Worm (Caenorhabditis elegans) whole organism, L1 larva: Measurements from ENCODE around the gene C08B6.6.

ENCODE experiments used
- C34B4.2 ChIP-seq: sonication (generic microtip); optimal IDR thresholded peaks from 2 replicates; lab custom pipeline; 2017; ENCODE audit warnings: mild to moderate bottlenecking, missing genetic modification characterization, missing compliant biosample characterization
- aha-1 ChIP-seq: fragments of 150-350 bp; optimal IDR thresholded peaks from 2 replicates; lab custom pipeline; 2014; ENCODE audit warnings: missing biosample characterization, missing genetic modification characterization
- alr-1 ChIP-seq: fragments of 200-800 bp; sonication (Bioruptor generic); optimal IDR thresholded peaks from 2 replicates; lab custom pipeline; 2018; ENCODE audit warnings: borderline replicate concordance, mild to moderate bottlenecking, missing genetic modification characterization, missing compliant biosample characterization
- aly-2 ChIP-seq: fragments of 150-350 bp; optimal IDR thresholded peaks from 2 replicates; lab custom pipeline; 2014; ENCODE audit warnings: missing biosample characterization, missing genetic modification characterization
- ama-1 ChIP-seq: fragments of 150-350 bp; optimal IDR thresholded peaks from 2 replicates; lab custom pipeline; 2014
- blmp-1 ChIP-seq: fragments of 150-350 bp; optimal IDR thresholded peaks from 2 replicates; lab custom pipeline; 2014; ENCODE audit warnings: missing biosample characterization, missing genetic modification characterization
- ceh-8 ChIP-seq: fragments of 200-800 bp; sonication (Bioruptor generic); optimal IDR thresholded peaks from 2 replicates; lab custom pipeline; 2018; ENCODE audit warnings: mild to moderate bottlenecking, missing genetic modification characterization, moderate library complexity, missing compliant biosample characterization
- ceh-88 ChIP-seq: fragments of 200-800 bp; sonication (Bioruptor generic); IDR thresholded peaks from 2 replicates; pipeline ENCODE4 v1.3.6; 2022; ENCODE audit warnings: missing genetic modification characterization, missing compliant biosample characterization
- ces-1 ChIP-seq: fragments of 150-350 bp; optimal IDR thresholded peaks from 2 replicates; lab custom pipeline; 2014; ENCODE audit warnings: missing biosample characterization, missing genetic modification reagents, missing genetic modification characterization
- dpl-1 ChIP-seq, 3 experiments: fragments of 150-350 bp in 2 of 3; sonication (generic microtip) in 1 of 3; optimal IDR thresholded peaks; 2 replicates each; lab custom pipeline; 2014 to 2017; ENCODE audit warnings: missing biosample characterization in 3 of 3, missing genetic modification characterization in 3 of 3, missing genetic modification reagents in 3 of 3
- dsc-1 ChIP-seq: sonication (generic microtip); optimal IDR thresholded peaks from 2 replicates; lab custom pipeline; 2016; ENCODE audit warnings: mild to moderate bottlenecking, missing genetic modification characterization, missing compliant biosample characterization
- egl-13 ChIP-seq: sonication (generic microtip); optimal IDR thresholded peaks from 2 replicates; lab custom pipeline; 2016; ENCODE audit warnings: missing genotype, missing genetic modification reagents, missing genetic modification characterization, missing compliant biosample characterization
- egl-27 ChIP-seq, 2 experiments: fragments of 150-350 bp in 1 of 2; sonication (generic microtip); optimal IDR thresholded peaks; 3 replicates each; lab custom pipeline; 2017 to 2018; ENCODE audit warnings: missing biosample characterization in 2 of 2, missing genetic modification characterization in 2 of 2, missing genetic modification reagents in 2 of 2
- elt-2 ChIP-seq: sonication (generic microtip); optimal IDR thresholded peaks from 2 replicates; lab custom pipeline; 2016; ENCODE audit warnings: missing genetic modification characterization, mild to moderate bottlenecking, inconsistent platforms, missing compliant biosample characterization, missing genetic modification reagents
- fkh-10 ChIP-seq: sonication (generic microtip); optimal IDR thresholded peaks from 2 replicates; lab custom pipeline; 2017; ENCODE audit warnings: missing biosample characterization, missing genetic modification reagents, missing genetic modification characterization
- fkh-4 ChIP-seq: sonication (generic microtip); optimal IDR thresholded peaks from 2 replicates; lab custom pipeline; 2016; ENCODE audit warnings: missing compliant biosample characterization, missing genetic modification characterization, borderline replicate concordance
- grh-1 ChIP-seq: fragments of 200-800 bp; sonication (Bioruptor generic); IDR thresholded peaks from 2 replicates; pipeline ENCODE4 v1.3.6; 2022; ENCODE audit warnings: missing genetic modification reagents, missing genetic modification characterization, missing compliant biosample characterization
- hpl-2 ChIP-seq: fragments of 150-350 bp; optimal IDR thresholded peaks from 2 replicates; lab custom pipeline; 2014; ENCODE audit warnings: missing biosample characterization, missing genetic modification reagents, missing genetic modification characterization
- lin-13 ChIP-seq: fragments of 150-350 bp; optimal IDR thresholded peaks from 2 replicates; lab custom pipeline; 2014; ENCODE audit warnings: missing biosample characterization, missing genetic modification reagents, missing genetic modification characterization
- lin-14 ChIP-seq: fragments of 200-800 bp; sonication (Bioruptor generic); optimal IDR thresholded peaks from 2 replicates; lab custom pipeline; 2018; ENCODE audit warnings: mild to moderate bottlenecking, missing genetic modification characterization, moderate library complexity, missing compliant biosample characterization
- lin-35 ChIP-seq, 2 experiments: fragments of 150-350 bp; optimal IDR thresholded peaks; 2 replicates each; lab custom pipeline; 2014; ENCODE audit warnings: missing biosample characterization in 2 of 2, missing genetic modification characterization in 2 of 2, missing genetic modification reagents in 2 of 2
- lin-39 ChIP-seq: fragments of 150-350 bp; optimal IDR thresholded peaks from 2 replicates; lab custom pipeline; 2014; ENCODE audit warnings: missing biosample characterization, missing genetic modification reagents, missing genetic modification characterization
- lir-3 ChIP-seq: sonication (generic microtip); optimal IDR thresholded peaks from 2 replicates; lab custom pipeline; 2016; ENCODE audit warnings: mild to moderate bottlenecking, missing genetic modification characterization, moderate library complexity, missing compliant biosample characterization; ENCODE audit not compliant: poor library complexity
- lsy-2 ChIP-seq, 2 experiments: fragments of 150-350 bp; optimal IDR thresholded peaks; 2 replicates each; lab custom pipeline; 2014; ENCODE audit warnings: missing biosample characterization in 2 of 2, missing genetic modification characterization in 2 of 2
- mab-9 ChIP-seq: fragments of 200-800 bp; sonication (Bioruptor generic); IDR thresholded peaks from 2 replicates; pipeline ENCODE4 v1.3.6; 2022; ENCODE audit warnings: missing genetic modification reagents, missing genetic modification characterization, missing compliant biosample characterization
- mdl-1 ChIP-seq, 2 experiments: fragments of 150-350 bp; optimal IDR thresholded peaks; 2 replicates each; lab custom pipeline; 2014 to 2017; ENCODE audit warnings: missing biosample characterization in 2 of 2, missing genetic modification characterization in 2 of 2, inconsistent platforms in 1 of 2
- mef-2 ChIP-seq: fragments of 150-350 bp; optimal IDR thresholded peaks from 2 replicates; lab custom pipeline; 2014; ENCODE audit warnings: missing biosample characterization, missing genetic modification characterization
- mep-1 ChIP-seq: fragments of 150-350 bp; optimal IDR thresholded peaks from 2 replicates; lab custom pipeline; 2014; ENCODE audit warnings: missing biosample characterization, missing genetic modification characterization
- nhr-11 ChIP-seq: fragments of 150-350 bp; optimal IDR thresholded peaks from 2 replicates; lab custom pipeline; 2014; ENCODE audit warnings: missing biosample characterization, missing genetic modification characterization
- nhr-19 ChIP-seq: fragments of 200-800 bp; sonication (Bioruptor generic); conservative IDR thresholded peaks from 2 replicates; pipeline ENCODE4 v1.3.6; 2022; ENCODE audit warnings: missing genetic modification characterization, missing compliant biosample characterization
- nhr-20 ChIP-seq: sonication (generic microtip); optimal IDR thresholded peaks from 2 replicates; lab custom pipeline; 2016; ENCODE audit warnings: mild to moderate bottlenecking, missing genetic modification characterization, missing compliant biosample characterization
- nhr-28 ChIP-seq: fragments of 150-350 bp; optimal IDR thresholded peaks from 2 replicates; lab custom pipeline; 2014; ENCODE audit warnings: missing biosample characterization, missing genetic modification characterization
- nhr-84 ChIP-seq: sonication (generic microtip); optimal IDR thresholded peaks from 2 replicates; lab custom pipeline; 2017; ENCODE audit warnings: missing biosample characterization, missing genetic modification characterization
- nhr-85 ChIP-seq: sonication (generic microtip); peaks from one replicate; lab custom pipeline; 2016; ENCODE audit warnings: missing genetic modification characterization, inconsistent platforms, missing compliant biosample characterization
- nhr-90 ChIP-seq: sonication (generic microtip); optimal IDR thresholded peaks from 2 replicates; lab custom pipeline; 2016; ENCODE audit warnings: mild to moderate bottlenecking, missing genetic modification characterization, missing compliant biosample characterization; ENCODE audit not compliant: poor library complexity
- pax-3 ChIP-seq: fragments of 200-800 bp; sonication (Bioruptor generic); optimal IDR thresholded peaks from 2 replicates; lab custom pipeline; 2018; ENCODE audit warnings: mild to moderate bottlenecking, missing genetic modification characterization, moderate library complexity, missing compliant biosample characterization
- pqm-1 ChIP-seq: sonication (generic microtip); optimal IDR thresholded peaks from 3 replicates; lab custom pipeline; 2017; ENCODE audit warnings: missing biosample characterization, missing genetic modification characterization
- rnt-1 ChIP-seq: sonication (generic microtip); optimal IDR thresholded peaks from 2 replicates; lab custom pipeline; 2016; ENCODE audit warnings: mild to moderate bottlenecking, missing genetic modification characterization, moderate library complexity, missing compliant biosample characterization
- skn-1 ChIP-seq: fragments of 150-350 bp; optimal IDR thresholded peaks from 2 replicates; lab custom pipeline; 2014; ENCODE audit warnings: missing biosample characterization, missing genetic modification characterization
- snpc-4 ChIP-seq: fragments of 150-350 bp; optimal IDR thresholded peaks from 2 replicates; lab custom pipeline; 2014; ENCODE audit warnings: missing biosample characterization, missing genetic modification characterization
- sox-4 ChIP-seq: sonication (generic microtip); optimal IDR thresholded peaks from 2 replicates; lab custom pipeline; 2016; ENCODE audit warnings: missing genetic modification characterization, missing compliant biosample characterization
- sptf-1 ChIP-seq: fragments of 150-350 bp; optimal IDR thresholded peaks from 2 replicates; lab custom pipeline; 2014; ENCODE audit warnings: missing biosample characterization, missing genetic modification characterization
- sup-37 ChIP-seq: fragments of 200-800 bp; sonication (Bioruptor generic); optimal IDR thresholded peaks from 2 replicates; lab custom pipeline; 2018; ENCODE audit warnings: mild to moderate bottlenecking, missing genetic modification characterization, missing compliant biosample characterization
- tbx-2 ChIP-seq: sonication (generic microtip); optimal IDR thresholded peaks from 2 replicates; lab custom pipeline; 2016; ENCODE audit warnings: missing genetic modification characterization, missing compliant biosample characterization
- tlp-1 ChIP-seq: fragments of 150-350 bp; optimal IDR thresholded peaks from 2 replicates; lab custom pipeline; 2014; ENCODE audit warnings: missing biosample characterization, missing genetic modification characterization
- unc-130 ChIP-seq: fragments of 150-350 bp; optimal IDR thresholded peaks from 2 replicates; lab custom pipeline; 2017; ENCODE audit warnings: missing biosample characterization, missing genetic modification characterization, inconsistent platforms
- unc-98 ChIP-seq: fragments of 200-800 bp; sonication (Bioruptor generic); IDR thresholded peaks from 2 replicates; pipeline ENCODE4 v1.3.6; 2022; ENCODE audit warnings: missing genetic modification characterization, missing compliant biosample characterization
- xbp-1 ChIP-seq: sonication (generic microtip); optimal IDR thresholded peaks from 2 replicates; lab custom pipeline; 2016; ENCODE audit warnings: missing genetic modification characterization, missing compliant biosample characterization
- zip-4 ChIP-seq: fragments of 200-800 bp; sonication (Bioruptor generic); optimal IDR thresholded peaks from 2 replicates; lab custom pipeline; 2018; ENCODE audit warnings: mild to moderate bottlenecking, missing genetic modification characterization, moderate library complexity, missing compliant biosample characterization
- ztf-4 ChIP-seq: fragments of 150-350 bp; optimal IDR thresholded peaks from 2 replicates; lab custom pipeline; 2014; ENCODE audit warnings: missing biosample characterization, missing genetic modification characterization

C08B6.6 gene

DNA sequence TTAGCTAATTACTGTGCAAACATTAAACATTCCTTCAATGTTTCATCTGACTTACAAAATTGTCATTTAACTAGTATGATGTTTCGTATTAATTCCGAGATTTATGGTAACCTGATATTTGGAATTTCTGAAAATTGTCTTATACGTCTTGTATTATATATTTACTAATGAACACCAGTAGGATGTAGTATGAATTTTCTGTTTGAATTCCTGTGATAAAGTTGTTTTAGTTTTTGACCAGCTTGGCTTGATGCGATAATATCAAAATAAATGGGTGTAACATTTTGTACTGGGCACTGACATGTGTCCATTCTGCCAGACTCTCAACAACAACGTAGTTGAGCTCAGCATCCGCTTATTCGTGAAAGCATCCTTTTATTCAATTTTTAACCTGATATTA lies 38.6 kb upstream of the C08B6.6 start, which contains the start of gene R04B5.6:
Gene R04B5.6, plus strand, starts transcription at position 301 of the 400 bp plus-strand sequence.
- no peak for TF ChIP-seq snpc-4
- TF ChIP-seq nhr-85 (tag; lab: Kevin White, UChicago) = peak; percentile 37
- TF ChIP-seq pqm-1 = no peak

DNA sequence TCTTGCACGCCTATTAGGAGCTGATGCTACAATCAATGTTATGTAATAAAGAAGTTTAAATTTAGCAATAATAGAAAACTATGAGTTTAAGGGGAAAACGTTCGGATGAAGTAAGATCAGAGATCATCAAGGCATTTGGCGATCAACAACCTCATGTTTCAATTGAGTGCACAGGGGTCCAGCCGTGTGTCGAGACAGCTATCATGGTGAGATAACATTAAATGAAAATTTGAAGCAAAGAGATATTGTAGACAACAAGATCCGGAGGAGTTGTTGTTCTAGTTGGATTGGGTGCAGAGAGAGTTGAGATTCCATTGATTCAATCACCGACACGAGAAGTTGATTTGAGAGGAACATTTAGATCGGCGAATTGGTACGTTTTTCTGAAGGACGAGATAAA lies 37.3 kb upstream of the C08B6.6 start:
- TF ChIP-seq lin-14 (GFP tag; lab: Kevin White, UChicago) (peak; percentile 6), dsc-1 (tag; lab: Kevin White, UChicago) (no peak), rnt-1 (tag; lab: Kevin White, UChicago) (peak; percentile 31), ama-1 (lab: Kevin White, UChicago) (no peak), unc-98 (GFP tag; lab: Robert Waterston, UW) (no peak)

DNA sequence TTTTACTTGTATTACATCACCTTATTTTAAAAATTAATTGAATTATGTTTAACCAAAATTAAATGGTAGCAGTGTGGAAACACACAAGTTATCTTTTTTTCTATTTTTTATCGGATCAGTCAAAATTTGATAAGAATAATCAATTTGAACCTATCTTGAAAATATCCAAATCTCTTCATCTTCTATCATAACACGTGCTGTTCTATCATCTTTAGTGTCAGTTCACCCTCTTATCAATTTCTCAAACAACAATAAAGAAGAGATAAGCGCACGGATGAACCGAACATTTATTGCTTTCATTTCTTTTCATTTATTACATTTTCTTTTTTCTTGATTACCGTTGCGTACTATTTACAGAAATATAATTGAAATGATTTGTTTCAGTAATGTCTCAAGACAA lies 36.3 kb upstream of the C08B6.6 start, which contains the start of gene R04B5.5:
Gene R04B5.5, plus strand, starts transcription at position 378 of the 400 bp plus-strand sequence.
- TF ChIP-seq pax-3 (tag; lab: Kevin White, UChicago) (no peak), nhr-20 (tag; lab: Kevin White, UChicago) (peak; percentile 71), aly-2 (tag; lab: Kevin White, UChicago) (no peak), lsy-2 (tag; optimal IDR thresholded peaks at IDR 0.05; lab: Kevin White, UChicago) (no peak), mef-2 (no peak), xbp-1 (tag; lab: Kevin White, UChicago) (no peak), skn-1 (tag; lab: Kevin White, UChicago) (no peak), sup-37 (GFP tag; lab: Kevin White, UChicago) (no peak), nhr-84 (no peak), sptf-1 (no peak), nhr-85 (tag; lab: Kevin White, UChicago) (peak; percentile 54), snpc-4 (no peak), C34B4.2 (tag; lab: Kevin White, UChicago) (no peak), lir-3 (tag; lab: Kevin White, UChicago) (no peak), egl-13 (tag; lab: Kevin White, UChicago) (no peak), lin-13 (GFP tag; lab: Kevin White, UChicago) (no peak), fkh-4 (tag; lab: Kevin White, UChicago) (no peak), rnt-1 (tag; lab: Kevin White, UChicago) (no peak), lin-35 (GFP tag; optimal IDR thresholded peaks at IDR 0.05; lab: Kevin White, UChicago) (peak in 1 of 2 experiments; percentile 30), aha-1 (tag; lab: Kevin White, UChicago) (no peak), ceh-8 (GFP tag; lab: Kevin White, UChicago) (no peak), tbx-2 (tag; lab: Kevin White, UChicago) (peak; percentile 12), alr-1 (tag; lab: Kevin White, UChicago) (no peak), unc-130 (tag; lab: Kevin White, UChicago) (no peak), nhr-11 (tag; lab: Kevin White, UChicago) (no peak), nhr-28 (tag; lab: Kevin White, UChicago) (no peak), grh-1 (GFP tag; lab: Robert Waterston, UW) (no peak), mep-1 (tag; lab: Kevin White, UChicago) (peak; percentile 5), blmp-1 (tag; lab: Kevin White, UChicago) (peak; percentile 75), lin-39 (no peak), egl-27 (tag; optimal IDR thresholded peaks at IDR 0.05; lab: Kevin White, UChicago) (no peak), mab-9 (GFP tag; lab: Robert Waterston, UW) (no peak), elt-2 (peak; percentile 82), nhr-90 (tag; lab: Kevin White, UChicago) (peak; percentile 48), ceh-88 (GFP tag; lab: Robert Waterston, UW) (no peak), dpl-1 (GFP tag; optimal IDR thresholded peaks at IDR 0.05; lab: Kevin White, UChicago) (no peak), hpl-2 (no peak), mdl-1 (tag; optimal IDR thresholded peaks at IDR 0.05; lab: Kevin White, UChicago) (peak in 1 of 2 experiments; percentile 10), fkh-10 (GFP tag; lab: Kevin White, UChicago) (no peak), zip-4 (GFP tag; lab: Kevin White, UChicago) (no peak), ztf-4 (no peak), nhr-19 (GFP tag; lab: Robert Waterston, UW) (peak; percentile 39), ces-1 (no peak), sox-4 (no peak), tlp-1 (tag; lab: Kevin White, UChicago) (peak; percentile 1)
